Worm (Caenorhabditis elegans) whole organism, late embryonic: Measurements from ENCODE around the gene lec-10.

ENCODE experiments used
- C08G9.2 ChIP-seq: sonication (generic microtip); optimal IDR thresholded peaks from 2 replicates; lab custom pipeline; 2016; ENCODE audit warnings: mild to moderate bottlenecking, missing genetic modification characterization, moderate library complexity, missing compliant biosample characterization
- F13H6.1 ChIP-seq: sonication (generic microtip); optimal IDR thresholded peaks from 2 replicates; lab custom pipeline; 2016; ENCODE audit warnings: missing genetic modification characterization, missing compliant biosample characterization
- K02D7.2 ChIP-seq: sonication (generic microtip); optimal IDR thresholded peaks from 2 replicates; lab custom pipeline; 2017; ENCODE audit warnings: mild to moderate bottlenecking, missing genetic modification characterization, missing compliant biosample characterization
- K09A11.1 ChIP-seq: sonication (generic microtip); optimal IDR thresholded peaks from 2 replicates; lab custom pipeline; 2017; ENCODE audit warnings: antibody characterized with exemption, mild to moderate bottlenecking, missing genetic modification characterization, missing compliant biosample characterization; ENCODE audit not compliant: insufficient read depth
- T23F11.4 ChIP-seq: fragments of 200-800 bp; sonication (Bioruptor generic); optimal IDR thresholded peaks from 2 replicates; lab custom pipeline; 2018; ENCODE audit warnings: mild to moderate bottlenecking, missing genetic modification characterization, missing compliant biosample characterization
- Y22D7AL.16 ChIP-seq: sonication (generic microtip); optimal IDR thresholded peaks from 2 replicates; lab custom pipeline; 2016; ENCODE audit warnings: missing genetic modification characterization, missing compliant biosample characterization
- ceh-31 ChIP-seq: sonication (generic microtip); optimal IDR thresholded peaks from 2 replicates; lab custom pipeline; 2016; ENCODE audit warnings: missing genetic modification characterization, missing compliant biosample characterization
- ceh-48 ChIP-seq: sonication (generic microtip); optimal IDR thresholded peaks from 2 replicates; lab custom pipeline; 2016; ENCODE audit warnings: missing genetic modification characterization, inconsistent platforms, missing compliant biosample characterization
- dve-1 ChIP-seq: sonication (generic microtip); optimal IDR thresholded peaks from 2 replicates; lab custom pipeline; 2017; ENCODE audit warnings: antibody characterized with exemption, mild to moderate bottlenecking, missing genetic modification characterization, missing compliant biosample characterization
- eyg-1 ChIP-seq: sonication (generic microtip); optimal IDR thresholded peaks from 2 replicates; lab custom pipeline; 2016; ENCODE audit warnings: missing genotype, missing genetic modification characterization, missing compliant biosample characterization
- hlh-8 ChIP-seq: sonication (generic microtip); optimal IDR thresholded peaks from 2 replicates; lab custom pipeline; 2016; ENCODE audit warnings: missing genotype, missing genetic modification characterization, missing compliant biosample characterization
- lin-11 ChIP-seq: fragments of 200-800 bp; sonication (Bioruptor generic); optimal IDR thresholded peaks from 2 replicates; lab custom pipeline; 2018; ENCODE audit warnings: mild to moderate bottlenecking, missing genetic modification characterization, missing compliant biosample characterization
- nhr-232 ChIP-seq: sonication (generic microtip); optimal IDR thresholded peaks from 2 replicates; lab custom pipeline; 2016; ENCODE audit warnings: missing genetic modification characterization, missing compliant biosample characterization
- pax-1 ChIP-seq: fragments of 150-350 bp; optimal IDR thresholded peaks from 2 replicates; lab custom pipeline; 2014; ENCODE audit warnings: missing biosample characterization, missing genetic modification characterization
- pha-2 ChIP-seq: sonication (generic microtip); optimal IDR thresholded peaks from 2 replicates; lab custom pipeline; 2017; ENCODE audit warnings: mild to moderate bottlenecking, missing genetic modification characterization, missing compliant biosample characterization
- pros-1 ChIP-seq: fragments of 150-350 bp; optimal IDR thresholded peaks from 2 replicates; lab custom pipeline; 2014; ENCODE audit warnings: missing biosample characterization, missing genetic modification reagents, missing genetic modification characterization
- rnt-1 ChIP-seq: sonication (generic microtip); optimal IDR thresholded peaks from 2 replicates; lab custom pipeline; 2016; ENCODE audit warnings: missing genetic modification characterization, missing compliant biosample characterization
- unc-42 ChIP-seq: sonication (generic microtip); optimal IDR thresholded peaks from 2 replicates; lab custom pipeline; 2016; ENCODE audit warnings: missing genotype, missing genetic modification characterization, missing compliant biosample characterization
- ztf-16 ChIP-seq: sonication (generic microtip); optimal IDR thresholded peaks from 2 replicates; lab custom pipeline; 2017; ENCODE audit warnings: missing genetic modification characterization, missing compliant biosample characterization

Gene lec-10

ce11 chrV:6442037-6442436 lies 46.9 kb downstream of the lec-10 start, which contains the start of gene T05H4.3:
TSS of gene T05H4.3 (plus strand) at chrV:6442337.
- no peak for TF ChIP-seq pros-1 (tag; lab: Kevin White, UChicago)

- no peak for TF ChIP-seq K09A11.1 (tag; lab: Kevin White, UChicago)
- TF ChIP-seq eyg-1 (tag; lab: Kevin White, UChicago) = no peak
- no peak for TF ChIP-seq ztf-16 (tag; lab: Kevin White, UChicago)
- TF ChIP-seq dve-1 (tag; lab: Kevin White, UChicago) = no peak
- TF ChIP-seq hlh-8 (tag; lab: Kevin White, UChicago) = no peak
- no peak for TF ChIP-seq rnt-1
- no peak for TF ChIP-seq unc-42 (tag; lab: Kevin White, UChicago)
- no peak for TF ChIP-seq C08G9.2 (tag; lab: Kevin White, UChicago)
- no peak for TF ChIP-seq T23F11.4 (GFP tag; lab: Kevin White, UChicago)
- TF ChIP-seq lin-11 (tag; lab: Kevin White, UChicago) = no peak
- TF ChIP-seq, all 69 proteins: peak for 0
Measured at ce11 chrV:6441613-6442012, 47.3 kb downstream of the lec-10 start, which contains the start of gene T05H4.15. TSS of gene T05H4.15 (minus strand) at chrV:6441713.

ce11 chrV:6438601-6439000 lies 50.3 kb downstream of the lec-10 start, which contains the start of gene T05H4.4:
TSS of gene T05H4.4 (plus strand) at chrV:6438901.
- TF ChIP-seq pros-1 (tag; lab: Kevin White, UChicago) (no peak), Y22D7AL.16 (no peak), hlh-8 (tag; lab: Kevin White, UChicago) (no peak), pax-1 (tag; lab: Kevin White, UChicago) (no peak), K02D7.2 (tag; lab: Kevin White, UChicago) (no peak), ceh-48 (tag; lab: Kevin White, UChicago) (no peak), dve-1 (tag; lab: Kevin White, UChicago) (no peak), ceh-31 (no peak), rnt-1 (no peak), F13H6.1 (tag; lab: Kevin White, UChicago) (no peak), nhr-232 (tag; lab: Kevin White, UChicago) (no peak), pha-2 (no peak), C08G9.2 (tag; lab: Kevin White, UChicago) (no peak)
